Worm (Caenorhabditis elegans) whole organism, L4 larva: ENCODE results near the gene ifbp-1.

Experiments
- R02D3.7 ChIP-seq: fragments of 150-350 bp; sonication (generic microtip); optimal IDR thresholded peaks from 3 replicates; lab custom pipeline; 2014; ENCODE audit warnings: missing biosample characterization, missing genetic modification characterization
- ama-1 ChIP-seq: fragments of 150-350 bp; optimal IDR thresholded peaks from 2 replicates; lab custom pipeline; 2014; ENCODE audit warnings: inconsistent platforms, mixed read lengths
- ceh-82 ChIP-seq: sonication (generic microtip); optimal IDR thresholded peaks from 2 replicates; lab custom pipeline; 2017; ENCODE audit warnings: missing biosample characterization, missing genetic modification characterization
- cey-2 ChIP-seq: sonication (generic microtip); optimal IDR thresholded peaks from 3 replicates; lab custom pipeline; 2017; ENCODE audit warnings: missing genetic modification characterization, mild to moderate bottlenecking, missing compliant biosample characterization, antibody characterized with exemption, borderline replicate concordance; ENCODE audit not compliant: insufficient read depth
- daf-8 ChIP-seq: fragments of 200-800 bp; sonication (Bioruptor generic); IDR thresholded peaks from 2 replicates; pipeline ENCODE4 v1.3.6; 2022; ENCODE audit warnings: missing genetic modification characterization, missing compliant biosample characterization
- fkh-10 ChIP-seq: fragments of 150-350 bp; optimal IDR thresholded peaks from 2 replicates; lab custom pipeline; 2014; ENCODE audit warnings: missing biosample characterization, missing genetic modification reagents, missing genetic modification characterization
- mdl-1 ChIP-seq, 2 experiments: fragments of 150-350 bp in 1 of 2; sonication (generic microtip) in 1 of 2; optimal IDR thresholded peaks; 2 replicates each; lab custom pipeline; 2014 to 2017; ENCODE audit warnings: missing biosample characterization in 2 of 2, missing genetic modification characterization in 2 of 2
- nhr-6 ChIP-seq: fragments of 150-350 bp; optimal IDR thresholded peaks from 2 replicates; lab custom pipeline; 2014; ENCODE audit warnings: missing biosample characterization, missing genetic modification characterization
- pqm-1 ChIP-seq: sonication (generic microtip); optimal IDR thresholded peaks from 2 replicates; lab custom pipeline; 2017; ENCODE audit warnings: missing biosample characterization, missing genetic modification characterization
- skn-1 ChIP-seq: fragments of 150-350 bp; optimal IDR thresholded peaks from 2 replicates; lab custom pipeline; 2014; ENCODE audit warnings: missing biosample characterization, missing genetic modification characterization
- unc-130 ChIP-seq: sonication (generic microtip); optimal IDR thresholded peaks from 2 replicates; lab custom pipeline; 2016; ENCODE audit warnings: missing genetic modification reagents, missing genetic modification characterization, missing compliant biosample characterization
- unc-62 ChIP-seq, 3 experiments: fragments of 150-350 bp in 1 of 3; sonication (generic microtip); optimal IDR thresholded peaks in 2 of 3; peaks in 1 of 3; 1 replicate in 1 of 3; 2 replicates in 2 of 3; lab custom pipeline; 2014 to 2017; ENCODE audit warnings: missing biosample characterization in 3 of 3, missing genetic modification characterization in 3 of 3, missing genetic modification reagents in 3 of 3, missing genotype in 1 of 3
- zip-2 ChIP-seq: fragments of 150-350 bp; optimal IDR thresholded peaks from 2 replicates; lab custom pipeline; 2014; ENCODE audit warnings: missing biosample characterization, missing genetic modification characterization

DNA sequence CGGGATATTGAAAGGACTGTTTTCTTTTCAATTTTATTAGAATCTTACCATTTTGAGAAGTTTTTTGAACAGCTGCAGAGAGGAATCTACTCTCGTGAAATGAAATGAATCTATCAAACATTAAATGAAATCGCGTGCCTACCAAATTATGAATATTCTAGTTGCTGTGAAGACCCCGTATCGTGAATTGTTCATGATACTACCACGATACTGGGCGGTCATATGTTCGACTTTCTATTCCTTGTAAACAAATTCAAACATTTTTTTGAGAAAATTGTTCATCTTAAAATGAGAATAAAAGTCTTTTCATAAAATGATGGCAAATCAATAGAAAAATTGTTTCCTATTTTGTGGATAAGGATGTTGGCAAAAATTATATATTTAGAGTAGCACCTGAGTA is 5.7 kb upstream of the ifbp-1 start, which contains the start of gene gcy-34:
- no peak for TF ChIP-seq ama-1 (lab: Kevin White, UChicago)
- TF ChIP-seq zip-2 (tag; lab: Kevin White, UChicago) = no peak
- TF ChIP-seq cey-2 = no peak
- no peak for TF ChIP-seq R02D3.7
- no peak for TF ChIP-seq nhr-6
- TF ChIP-seq unc-130 (GFP tag; lab: Kevin White, UChicago) = no peak
- TF ChIP-seq skn-1 (tag; lab: Kevin White, UChicago) = no peak
- TF ChIP-seq pqm-1 (tag; lab: Kevin White, UChicago) = no peak
- no peak for TF ChIP-seq ceh-82
- no peak for TF ChIP-seq mdl-1 (tag; optimal IDR thresholded peaks at IDR 0.05; lab: Kevin White, UChicago)
- TF ChIP-seq fkh-10 (GFP tag; lab: Kevin White, UChicago) = no peak
- TF ChIP-seq unc-62 (GFP tag; optimal IDR thresholded peaks at IDR 0.05 in 1 of 2; lab: Kevin White, UChicago) = no peak
- TF ChIP-seq unc-62 (tag; optimal IDR thresholded peaks at IDR 0.05; lab: Kevin White, UChicago) = no peak
- TF ChIP-seq daf-8 = no peak
